Worm (Caenorhabditis elegans): Measurements from ENCODE around the gene C49A9.9.

- TF ChIP-seq flt-1 (GFP tag; IDR thresholded peaks at IDR 0.05) (no peak), ztf-29 (GFP tag; IDR thresholded peaks at IDR 0.05) (no peak)
Observed at ce11 chrIV:6254635-6255034, 37.5 kb downstream of the C49A9.9 start, which contains the start of gene T13A10.64.
